Worm (Caenorhabditis elegans): ENCODE data around the gene F13A7.1.

The F13A7.1 gene

ce11 chrV:16357253-16357652 is 20.5 kb downstream of the F13A7.1 start, which contains the start of gene pptr-1 (continued):
- TF ChIP-seq nhr-20 (tag; optimal IDR thresholded peaks at IDR 0.05) (no peak), nhr-85 (tag) (no peak), pax-3 (tag; optimal IDR thresholded peaks at IDR 0.05) (no peak), snu-23 (GFP tag; optimal IDR thresholded peaks at IDR 0.05) (no peak), blmp-1 (tag; optimal IDR thresholded peaks at IDR 0.05) (peak; percentile 88), irx-1 (tag; optimal IDR thresholded peaks at IDR 0.05) (no peak), C04F5.9 (tag; optimal IDR thresholded peaks at IDR 0.05) (no peak), swsn-7 (tag; optimal IDR thresholded peaks at IDR 0.05) (no peak), unc-30 (tag; optimal IDR thresholded peaks at IDR 0.05) (no peak), elt-3 (tag; optimal IDR thresholded peaks at IDR 0.05) (no peak), tbx-2 (tag; optimal IDR thresholded peaks at IDR 0.05) (no peak), Y116A8C.19 (tag; optimal IDR thresholded peaks at IDR 0.05; ENCODE audit: borderline replicate concordance) (no peak), pqm-1 (tag; optimal IDR thresholded peaks at IDR 0.05) (no peak), skn-1 (tag; optimal IDR thresholded peaks at IDR 0.05) (peak; percentile 5), lir-3 (tag; optimal IDR thresholded peaks at IDR 0.05; ENCODE audit: poor library complexity) (no peak)

ce11 chrV:16356798-16357197 is 21.0 kb downstream of the F13A7.1 start:
- TF ChIP-seq pax-3 (tag; optimal IDR thresholded peaks at IDR 0.05) (no peak), lsy-2 (tag; optimal IDR thresholded peaks at IDR 0.05) (no peak), efl-1 (optimal IDR thresholded peaks at IDR 0.05) (peak in 1 of 2 experiments; percentile 38), efl-1 (GFP tag; optimal IDR thresholded peaks at IDR 0.05 in 1 of 2) (peak; percentile 59 to 93), dpl-1 (GFP tag; optimal IDR thresholded peaks at IDR 0.05) (peak in 1 of 3 experiments; percentile 41), nhr-237 (tag; optimal IDR thresholded peaks at IDR 0.05) (no peak), isw-1 (GFP tag; IDR thresholded peaks at IDR 0.05) (no peak)

- TF ChIP-seq swsn-7 (tag; optimal IDR thresholded peaks at IDR 0.05): peak; percentile 92
- TF ChIP-seq nhr-77 (tag; optimal IDR thresholded peaks at IDR 0.05): peak; percentile 81
- no peak for TF ChIP-seq ceh-90 (tag; optimal IDR thresholded peaks at IDR 0.05)
- peak; percentile 67 to 92 for TF ChIP-seq mdl-1 (tag; optimal IDR thresholded peaks at IDR 0.05)
- peak; percentile 94 for TF ChIP-seq fkh-8 (tag; optimal IDR thresholded peaks at IDR 0.05)
- TF ChIP-seq nhr-12 (tag; optimal IDR thresholded peaks at IDR 0.05): no peak
- peak; percentile 60 for TF ChIP-seq ceh-8 (GFP tag; optimal IDR thresholded peaks at IDR 0.05)
- TF ChIP-seq hlh-17 (GFP tag; optimal IDR thresholded peaks at IDR 0.05; ENCODE audit: borderline replicate concordance): no peak
- no peak for TF ChIP-seq aha-1 (tag; optimal IDR thresholded peaks at IDR 0.05)
- no peak for TF ChIP-seq ets-5 (GFP tag; IDR thresholded peaks at IDR 0.05)
- TF ChIP-seq egl-13 (tag; optimal IDR thresholded peaks at IDR 0.05): peak; percentile 79
- TF ChIP-seq dpl-1 (GFP tag; optimal IDR thresholded peaks at IDR 0.05): peak; percentile 53 to 62 (median 56)
- TF ChIP-seq skn-1 (tag; optimal IDR thresholded peaks at IDR 0.05): peak; percentile 89
- no peak for TF ChIP-seq Y116A8C.19 (tag; optimal IDR thresholded peaks at IDR 0.05; ENCODE audit: borderline replicate concordance)
- TF ChIP-seq blmp-1 (tag; optimal IDR thresholded peaks at IDR 0.05): peak; percentile 84
- no peak for TF ChIP-seq sptf-1 (tag; optimal IDR thresholded peaks at IDR 0.05)
- no peak for TF ChIP-seq unc-98 (GFP tag; IDR thresholded peaks at IDR 0.05)
- TF ChIP-seq mab-9 (GFP tag; IDR thresholded peaks at IDR 0.05): peak; percentile 38; the same call in 1 of the 2 replicates
- peak; percentile 89 for TF ChIP-seq unc-86 (tag; optimal IDR thresholded peaks at IDR 0.05)
- no peak for TF ChIP-seq C34B4.2 (tag; optimal IDR thresholded peaks at IDR 0.05)
- TF ChIP-seq C04F5.9 (tag; optimal IDR thresholded peaks at IDR 0.05): no peak
- TF ChIP-seq tlp-1 (tag; optimal IDR thresholded peaks at IDR 0.05): no peak
- TF ChIP-seq elt-2 (tag; optimal IDR thresholded peaks at IDR 0.05): peak; percentile 87
- peak; percentile 50 for TF ChIP-seq zip-4 (GFP tag; optimal IDR thresholded peaks at IDR 0.05)
- TF ChIP-seq ces-1 (GFP tag; optimal IDR thresholded peaks at IDR 0.05): no peak
- peak; percentile 76 for TF ChIP-seq isw-1 (GFP tag; IDR thresholded peaks at IDR 0.05)
- no peak for TF ChIP-seq vab-15 (tag; optimal IDR thresholded peaks at IDR 0.05)
- peak; percentile 81 for TF ChIP-seq irx-1 (tag; optimal IDR thresholded peaks at IDR 0.05)
- peak; percentile 79 for TF ChIP-seq fos-1 (tag; optimal IDR thresholded peaks at IDR 0.05)
- TF ChIP-seq fkh-10 (GFP tag; optimal IDR thresholded peaks at IDR 0.05): peak; percentile 79
- TF ChIP-seq nhr-76 (tag; optimal IDR thresholded peaks at IDR 0.05): no peak
- peak; percentile 84 for TF ChIP-seq nhr-19 (GFP tag; conservative IDR thresholded peaks at IDR 0.05)
- peak; percentile 61 for TF ChIP-seq sup-37 (GFP tag; optimal IDR thresholded peaks at IDR 0.05)
- TF ChIP-seq nhr-237 (tag; optimal IDR thresholded peaks at IDR 0.05): peak; percentile 60
- no peak for TF ChIP-seq ceh-63 (GFP tag; optimal IDR thresholded peaks at IDR 0.05)
- no peak for TF ChIP-seq unc-62 (GFP tag; optimal IDR thresholded peaks at IDR 0.05)
- peak; percentile 33 for TF ChIP-seq F16B12.6 (tag; optimal IDR thresholded peaks at IDR 0.05)
These were observed 21.8 kb downstream of the F13A7.1 start for ce11 chrV:16355941-16356340.

All from whole organism, L1 larva.